Fruit fly (Drosophila melanogaster) whole organism, embryonic: ENCODE measurements around the gene phol.

Experiments
- CG10274 ChIP-seq: fragments of 200-800 bp; sonication (Bioruptor generic); optimal IDR thresholded peaks from 3 replicates; lab custom pipeline; 2017; ENCODE audit warnings: missing biosample characterization, mild to moderate bottlenecking, missing genetic modification characterization
- CG1233 ChIP-seq: fragments of 200-800 bp; sonication (Bioruptor generic); optimal IDR thresholded peaks from 4 replicates; lab custom pipeline; 2018; ENCODE audit warnings: missing biosample characterization, mild to moderate bottlenecking, missing genetic modification characterization
- CG12769 ChIP-seq: fragments of 200-800 bp; sonication (Bioruptor generic); optimal IDR thresholded peaks from 2 replicates; lab custom pipeline; 2019; ENCODE audit warnings: missing biosample characterization, mild to moderate bottlenecking, missing genetic modification characterization, moderate library complexity
- CG12942 ChIP-seq: fragments of 200-800 bp; sonication (Bioruptor generic); optimal IDR thresholded peaks from 3 replicates; lab custom pipeline; 2016; ENCODE audit warnings: missing biosample characterization, missing genetic modification characterization
- CG13424 ChIP-seq: fragments of 200-800 bp; sonication (Bioruptor generic); optimal IDR thresholded peaks from 2 replicates; lab custom pipeline; 2019; ENCODE audit warnings: missing biosample characterization, mild to moderate bottlenecking, missing genetic modification characterization, moderate library complexity
- CG13624 ChIP-seq: fragments of 200-800 bp; sonication (Bioruptor generic); optimal IDR thresholded peaks from 2 replicates; lab custom pipeline; 2016; ENCODE audit warnings: missing biosample characterization, missing genetic modification characterization
- CG15479 ChIP-seq: fragments of 200-800 bp; sonication (Bioruptor generic); optimal IDR thresholded peaks from 3 replicates; lab custom pipeline; 2019; ENCODE audit warnings: missing biosample characterization, mild to moderate bottlenecking, missing genetic modification characterization, moderate library complexity
- CG17385 ChIP-seq: fragments of 200-800 bp; sonication (Bioruptor generic); optimal IDR thresholded peaks from 3 replicates; lab custom pipeline; 2018; ENCODE audit warnings: missing biosample characterization, mild to moderate bottlenecking, missing genetic modification characterization
- CG1792 ChIP-seq: fragments of 200-800 bp; sonication (Bioruptor generic); optimal IDR thresholded peaks from 2 replicates; lab custom pipeline; 2016; ENCODE audit warnings: missing biosample characterization, missing genetic modification characterization
- CG18011 ChIP-seq: fragments of 200-800 bp; sonication (Bioruptor generic); optimal IDR thresholded peaks from 2 replicates; lab custom pipeline; 2017; ENCODE audit warnings: missing biosample characterization, missing genetic modification characterization, mild to moderate bottlenecking, moderate library complexity, missing genotype
- CG33213 ChIP-seq: fragments of 200-800 bp; sonication (Bioruptor generic); optimal IDR thresholded peaks from 3 replicates; lab custom pipeline; 2016; ENCODE audit warnings: missing biosample characterization, missing genetic modification characterization
- CG3847 ChIP-seq: fragments of 200-800 bp; sonication (Bioruptor generic); IDR thresholded peaks from 2 replicates; pipeline ENCODE4 v1.3.6; 2022; ENCODE audit warnings: missing biosample characterization, missing genetic modification characterization
- CG4328 ChIP-seq: fragments of 200-800 bp; sonication (Bioruptor generic); optimal IDR thresholded peaks from 3 replicates; lab custom pipeline; 2017; ENCODE audit warnings: missing biosample characterization, missing genetic modification reagents, missing genetic modification characterization
- CG4730 ChIP-seq: fragments of 200-800 bp; sonication (Bioruptor generic); IDR thresholded peaks from 2 replicates; pipeline ENCODE4 v1.3.6; 2022; ENCODE audit warnings: missing biosample characterization, missing genetic modification characterization
- CG6272 ChIP-seq: fragments of 200-800 bp; sonication (Bioruptor generic); IDR thresholded peaks from 2 replicates; pipeline ENCODE4 v1.3.6; 2022; ENCODE audit warnings: missing biosample characterization, missing genetic modification characterization
- CG6791 ChIP-seq: fragments of 200-800 bp; sonication (Bioruptor generic); IDR thresholded peaks from 3 replicates; pipeline ENCODE4 v1.3.6; 2022; ENCODE audit warnings: missing biosample characterization, missing genetic modification characterization; ENCODE audit not compliant: partially characterized antibody
- Dad ChIP-seq: fragments of 200-800 bp; sonication (Bioruptor generic); optimal IDR thresholded peaks from 3 replicates; lab custom pipeline; 2016; ENCODE audit warnings: missing biosample characterization, missing genetic modification characterization
- E2f1 ChIP-seq: fragments of 200-800 bp; sonication (Bioruptor generic); IDR thresholded peaks from 2 replicates; pipeline ENCODE4 v1.3.6; 2022; ENCODE audit warnings: missing biosample characterization, missing genetic modification characterization
- E2f2 ChIP-seq: fragments of 200-800 bp; sonication (Bioruptor generic); IDR thresholded peaks from 2 replicates; pipeline ENCODE4 v1.3.6; 2022; ENCODE audit warnings: missing biosample characterization, missing genetic modification characterization
- Fer1 ChIP-seq: fragments of 200-800 bp; sonication (Bioruptor generic); optimal IDR thresholded peaks from 2 replicates; lab custom pipeline; 2017; ENCODE audit warnings: missing biosample characterization, mild to moderate bottlenecking, missing genetic modification characterization
- Fer3 ChIP-seq: fragments of 200-800 bp; sonication (Bioruptor generic); optimal IDR thresholded peaks from 2 replicates; lab custom pipeline; 2018; ENCODE audit warnings: missing biosample characterization, mild to moderate bottlenecking, missing genetic modification characterization, moderate library complexity
- HHEX ChIP-seq: fragments of 200-800 bp; sonication (Bioruptor generic); optimal IDR thresholded peaks from 3 replicates; lab custom pipeline; 2017; ENCODE audit warnings: missing biosample characterization, mild to moderate bottlenecking, missing genetic modification characterization, missing genetic modification reagents
- Hr3 ChIP-seq: fragments of 200-800 bp; sonication (Bioruptor generic); optimal IDR thresholded peaks from 3 replicates; lab custom pipeline; 2016; ENCODE audit warnings: missing biosample characterization, missing genetic modification characterization
- Hr39 ChIP-seq: fragments of >200 bp; optimal IDR thresholded peaks from 2 replicates; lab custom pipeline; 2017
- Hr51 ChIP-seq, 2 experiments: fragments of 200-800 bp; sonication (Bioruptor generic); optimal IDR thresholded peaks; 2 replicates in 1 of 2; 3 replicates in 1 of 2; lab custom pipeline; 2016 to 2018; ENCODE audit warnings: missing biosample characterization in 2 of 2, missing genetic modification characterization in 2 of 2, mild to moderate bottlenecking in 1 of 2, moderate library complexity in 1 of 2
- Jarid2 ChIP-seq: fragments of 200-800 bp; sonication (Bioruptor generic); optimal IDR thresholded peaks from 3 replicates; lab custom pipeline; 2017; ENCODE audit warnings: mild to moderate bottlenecking, missing biosample characterization, missing genetic modification reagents, missing genetic modification characterization
- Lim3 ChIP-seq: fragments of 200-800 bp; sonication (Bioruptor generic); IDR thresholded peaks from 2 replicates; pipeline ENCODE4 v1.3.6; 2022; ENCODE audit warnings: missing biosample characterization, missing genetic modification characterization
- NC2α ChIP-seq: fragments of 200-800 bp; sonication (Bioruptor generic); optimal IDR thresholded peaks from 2 replicates; lab custom pipeline; 2016; ENCODE audit warnings: missing biosample characterization, missing genetic modification characterization
- NC2β ChIP-seq: fragments of 200-800 bp; sonication (Bioruptor generic); optimal IDR thresholded peaks from 2 replicates; lab custom pipeline; 2016; ENCODE audit warnings: missing biosample characterization, missing genetic modification characterization
- NFAT ChIP-seq: fragments of 200-800 bp; sonication (Bioruptor generic); IDR thresholded peaks from 2 replicates; pipeline ENCODE4 v1.3.6; 2022; ENCODE audit warnings: missing biosample characterization, missing genetic modification characterization
- Vsx1 ChIP-seq: fragments of 200-800 bp; sonication (Bioruptor generic); optimal IDR thresholded peaks from 2 replicates; lab custom pipeline; 2017; ENCODE audit warnings: missing biosample characterization, mild to moderate bottlenecking, missing genetic modification characterization, missing genetic modification reagents
- bsh ChIP-seq, 2 experiments: fragments of 200-800 bp; sonication (Bioruptor generic); optimal IDR thresholded peaks; 2 replicates each; lab custom pipeline; 2017 to 2018; ENCODE audit warnings: mild to moderate bottlenecking in 2 of 2, missing biosample characterization in 2 of 2, missing genetic modification characterization in 2 of 2, moderate library complexity in 1 of 2
- btn ChIP-seq: fragments of 200-800 bp; sonication (Bioruptor generic); optimal IDR thresholded peaks from 2 replicates; lab custom pipeline; 2016; ENCODE audit warnings: missing biosample characterization, missing genetic modification characterization
- cg ChIP-seq: fragments of 200-800 bp; sonication (Bioruptor generic); optimal IDR thresholded peaks from 3 replicates; lab custom pipeline; 2019; ENCODE audit warnings: missing biosample characterization, mild to moderate bottlenecking, missing genetic modification characterization, moderate library complexity
- chn ChIP-seq: fragments of 200-800 bp; sonication (Bioruptor generic); optimal IDR thresholded peaks from 2 replicates; lab custom pipeline; 2016; ENCODE audit warnings: missing biosample characterization, missing genetic modification characterization
- en ChIP-seq: fragments of 200-800 bp; sonication (Bioruptor generic); optimal IDR thresholded peaks from 2 replicates; lab custom pipeline; 2016; ENCODE audit warnings: missing biosample characterization, missing genetic modification characterization
- insv ChIP-seq, 2 experiments: fragments of 200-800 bp; sonication (Bioruptor generic); optimal IDR thresholded peaks; 3 replicates each; lab custom pipeline; 2016 to 2018; ENCODE audit warnings: missing biosample characterization in 2 of 2, missing genetic modification characterization in 2 of 2
- jigr1 ChIP-seq: fragments of 200-800 bp; sonication (Bioruptor generic); IDR thresholded peaks from 3 replicates; pipeline ENCODE4 v1.3.6; 2022; ENCODE audit warnings: missing biosample characterization, missing genetic modification characterization
- lab ChIP-seq: fragments of 200-800 bp; sonication (Bioruptor generic); optimal IDR thresholded peaks from 3 replicates; lab custom pipeline; 2017; ENCODE audit warnings: missing biosample characterization, missing genetic modification characterization, mild to moderate bottlenecking, moderate library complexity, missing genetic modification reagents
- luna ChIP-seq: fragments of 200-800 bp; sonication (Bioruptor generic); optimal IDR thresholded peaks from 2 replicates; lab custom pipeline; 2016; ENCODE audit warnings: missing biosample characterization, missing genetic modification characterization
- nerfin-1 ChIP-seq: fragments of 200-800 bp; sonication (Bioruptor generic); optimal IDR thresholded peaks from 3 replicates; lab custom pipeline; 2019; ENCODE audit warnings: missing biosample characterization, mild to moderate bottlenecking, missing genetic modification characterization, moderate library complexity
- odd ChIP-seq: fragments of 200-800 bp; sonication (Bioruptor generic); optimal IDR thresholded peaks from 2 replicates; lab custom pipeline; 2017; ENCODE audit warnings: missing biosample characterization, mild to moderate bottlenecking, missing genetic modification characterization
- p53 ChIP-seq: fragments of 200-800 bp; sonication (Bioruptor generic); optimal IDR thresholded peaks from 2 replicates; lab custom pipeline; 2016; ENCODE audit warnings: missing biosample characterization, missing genetic modification characterization
- sens-2 ChIP-seq: fragments of 200-800 bp; sonication (Bioruptor generic); IDR thresholded peaks from 2 replicates; pipeline ENCODE4 v1.3.6; 2022; ENCODE audit warnings: missing biosample characterization, missing genetic modification characterization
- slou ChIP-seq: fragments of 200-800 bp; sonication (Bioruptor generic); optimal IDR thresholded peaks from 3 replicates; lab custom pipeline; 2016; ENCODE audit warnings: missing biosample characterization, missing genetic modification characterization
- sug ChIP-seq: fragments of 200-800 bp; optimal IDR thresholded peaks from 2 replicates; lab custom pipeline; 2019; ENCODE audit warnings: missing biosample characterization, mild to moderate bottlenecking, missing genetic modification characterization, moderate library complexity
- tgo ChIP-seq: fragments of 200-800 bp; sonication (Bioruptor generic); IDR thresholded peaks from 3 replicates; pipeline ENCODE4 v1.3.6; 2022; ENCODE audit warnings: missing biosample characterization, missing genetic modification characterization
- tx ChIP-seq: fragments of 200-800 bp; sonication (Bioruptor generic); optimal IDR thresholded peaks from 2 replicates; lab custom pipeline; 2016; ENCODE audit warnings: missing biosample characterization, missing genetic modification characterization
- vnd ChIP-seq: fragments of 200-800 bp; sonication (Bioruptor generic); IDR thresholded peaks from 3 replicates; pipeline ENCODE4 v1.3.6; 2022; ENCODE audit warnings: missing biosample characterization, missing genetic modification characterization; ENCODE audit not compliant: partially characterized antibody
- yki ChIP-seq: fragments of >200 bp; optimal IDR thresholded peaks from 3 replicates; lab custom pipeline; 2018

phol gene

dm6 chr3L:9422636-9423419 is 33.3 kb downstream of the phol start, which contains the start of gene aay (continued):
- peak; percentile 98 for TF ChIP-seq CG12769
- TF ChIP-seq CG15479 (GFP tag; lab: Kevin White, UChicago): peak; percentile 71
- peak; percentile 98 for TF ChIP-seq chn
- TF ChIP-seq lab (GFP tag; lab: Kevin White, UChicago): peak; percentile 99
- peak; percentile 99 for TF ChIP-seq Fer3
- peak; percentile 92 for TF ChIP-seq CG10274 (GFP tag; lab: Kevin White, UChicago)
- TF ChIP-seq luna (GFP tag; lab: Kevin White, UChicago): peak; percentile 85
- TF ChIP-seq tgo (GFP tag; lab: Robert Waterston, UW): peak; percentile 98
- TF ChIP-seq CG3847 (GFP tag; lab: Robert Waterston, UW): peak; percentile 98
- peak; percentile 93 for TF ChIP-seq Lim3 (GFP tag; lab: Robert Waterston, UW)
- TF ChIP-seq yki (lab: Kevin White, UChicago): no peak
- peak; percentile 98 for TF ChIP-seq E2f1 (GFP tag; lab: Robert Waterston, UW)
- TF ChIP-seq CG33213 (GFP tag; lab: Kevin White, UChicago): peak; percentile 98
- TF ChIP-seq p53: peak; percentile 47
- peak; percentile 92 for TF ChIP-seq NFAT
- TF ChIP-seq CG6272 (GFP tag; lab: Robert Waterston, UW): peak; percentile 97
- peak; percentile 99 for TF ChIP-seq CG13424 (tag; lab: Kevin White, UChicago)
- peak; percentile 97 for TF ChIP-seq Vsx1 (GFP tag; lab: Kevin White, UChicago)
- peak; percentile 90 for TF ChIP-seq CG18011 (GFP tag; lab: Kevin White, UChicago)
- TF ChIP-seq Hr39: no peak
- peak; percentile 97 for TF ChIP-seq CG4328 (GFP tag; lab: Kevin White, UChicago)
- TF ChIP-seq bsh (GFP tag; optimal IDR thresholded peaks at IDR 0.05; lab: Kevin White, UChicago): peak; percentile 93 to 99
- peak; percentile 99 for TF ChIP-seq CG12942 (GFP tag; lab: Kevin White, UChicago)
- TF ChIP-seq Jarid2: peak; percentile 92
- TF ChIP-seq CG17385 (GFP tag; lab: Kevin White, UChicago): peak; percentile 98
- peak; percentile 97 for TF ChIP-seq CG4730
- TF ChIP-seq tx (GFP tag; lab: Kevin White, UChicago): peak; percentile 97
- TF ChIP-seq Dad (GFP tag; lab: Kevin White, UChicago): peak; percentile 98
- peak; percentile 96 for TF ChIP-seq NC2β (GFP tag; lab: Kevin White, UChicago)
- TF ChIP-seq HHEX (GFP tag; lab: Kevin White, UChicago): peak; percentile 98
- peak; percentile 99 for TF ChIP-seq CG1233
- TF ChIP-seq CG1792 (GFP tag; lab: Kevin White, UChicago): peak; percentile 97
- TF ChIP-seq E2f2 (GFP tag; lab: Robert Waterston, UW): peak; percentile 87
- peak; percentile 96 for TF ChIP-seq slou (GFP tag; lab: Kevin White, UChicago)
- peak; percentile 66 to 81 for TF ChIP-seq insv (GFP tag; optimal IDR thresholded peaks at IDR 0.05; lab: Kevin White, UChicago)
- peak; percentile 98 for TF ChIP-seq sug (tag; lab: Kevin White, UChicago)
- peak; percentile 97 for TF ChIP-seq NC2α (GFP tag; lab: Kevin White, UChicago)
- peak; percentile 99 for TF ChIP-seq Fer1 (GFP tag; lab: Kevin White, UChicago)
- TF ChIP-seq jigr1: peak; percentile 95
- peak; percentile 98 to 99 for TF ChIP-seq Hr51 (GFP tag; optimal IDR thresholded peaks at IDR 0.05; lab: Kevin White, UChicago)
- peak; percentile 98 for TF ChIP-seq nerfin-1 (tag; lab: Kevin White, UChicago)
- no peak for TF ChIP-seq CG6791 (GFP tag; lab: Robert Waterston, UW)
- peak; percentile 98 for TF ChIP-seq odd (GFP tag; lab: Kevin White, UChicago)
- TF ChIP-seq cg (GFP tag; lab: Kevin White, UChicago): peak; percentile 84
- TF ChIP-seq CG13624 (GFP tag; lab: Kevin White, UChicago): peak; percentile 99
- TF ChIP-seq vnd (GFP tag; lab: Robert Waterston, UW): no peak
- TF ChIP-seq en: peak; percentile 94
- TF ChIP-seq Hr3 (GFP tag; lab: Kevin White, UChicago): peak; percentile 99
- TF ChIP-seq sens-2 (GFP tag; lab: Robert Waterston, UW): peak; percentile 96
- peak; percentile 96 for TF ChIP-seq btn (GFP tag; lab: Kevin White, UChicago)
